Fruit fly (Drosophila melanogaster) whole organism: ENCODE data around the gene Cyp316a1.
A peak's percentile ranks its signal among the peaks of the same experiment; 100 is the strongest.

Experiments
- CG8478 ChIP-seq: fragments of >200 bp; optimal IDR thresholded peaks from 2 replicates; lab custom pipeline; 2018; ENCODE audit warnings: inconsistent platforms
- Dll ChIP-seq: fragments of >200 bp; optimal IDR thresholded peaks from 2 replicates; lab custom pipeline; 2017
- EcR ChIP-seq, 2 experiments: fragments of >200 bp; optimal IDR thresholded peaks; 2 replicates each; lab custom pipeline; 2017; ENCODE audit warnings: missing biosample characterization in 2 of 2, missing genetic modification characterization in 2 of 2, missing genetic modification reagents in 2 of 2
- pan ChIP-seq: fragments of >200 bp; optimal IDR thresholded peaks from 2 replicates; lab custom pipeline; 2017
- psq ChIP-seq: fragments of >200 bp; optimal IDR thresholded peaks from 2 replicates; lab custom pipeline; 2017
- usp ChIP-seq: fragments of >200 bp; optimal IDR thresholded peaks from 2 replicates; lab custom pipeline; 2017; ENCODE audit warnings: missing biosample characterization, missing genetic modification characterization, mixed read lengths

The Cyp316a1 gene

dm6 chr3L:7510414-7511384 is 19.0 kb downstream of the Cyp316a1 start, which contains the start of gene CG7546:
Gene CG7546 (plus strand): TSS chr3L:7510986.
- TF ChIP-seq EcR (GFP tag; optimal IDR thresholded peaks at IDR 0.05; lab: Kevin White, UChicago) (no peak), pan (lab: Kevin White, UChicago) (no peak), psq (lab: Kevin White, UChicago) (no peak), Dll (lab: Kevin White, UChicago) (no peak), usp (no peak), CG8478 (lab: Kevin White, UChicago) (no peak)

dm6 chr3L:7518351-7519102 is 26.9 kb downstream of the Cyp316a1 start, which contains the start of gene ltl:
Gene ltl (plus strand): TSS chr3L:7518997.
- no peak for TF ChIP-seq CG8478 (lab: Kevin White, UChicago)
- no peak for TF ChIP-seq usp
- TF ChIP-seq psq (lab: Kevin White, UChicago): no peak
- no peak for TF ChIP-seq Dll (lab: Kevin White, UChicago)

dm6 chr3L:7519219-7519618 is 27.6 kb downstream of the Cyp316a1 start:
- TF ChIP-seq usp (no peak), Dll (lab: Kevin White, UChicago) (no peak), CG8478 (lab: Kevin White, UChicago) (no peak), pan (lab: Kevin White, UChicago) (no peak), EcR (GFP tag; optimal IDR thresholded peaks at IDR 0.05; lab: Kevin White, UChicago) (no peak), psq (lab: Kevin White, UChicago) (no peak)

dm6 chr3L:7520619-7521018 is 29.0 kb downstream of the Cyp316a1 start:
- TF ChIP-seq pan (lab: Kevin White, UChicago) (no peak), EcR (GFP tag; optimal IDR thresholded peaks at IDR 0.05; lab: Kevin White, UChicago) (no peak), CG8478 (lab: Kevin White, UChicago) (no peak), Dll (lab: Kevin White, UChicago) (no peak), usp (no peak), psq (lab: Kevin White, UChicago) (no peak)

dm6 chr3L:7521847-7522246 is 30.2 kb downstream of the Cyp316a1 start:
- no peak for TF ChIP-seq usp
- TF ChIP-seq pan (lab: Kevin White, UChicago): no peak

dm6 chr3L:7527661-7528379 is 36.2 kb downstream of the Cyp316a1 start:
- no peak for TF ChIP-seq psq (lab: Kevin White, UChicago)
- no peak for TF ChIP-seq pan (lab: Kevin White, UChicago)
- no peak for TF ChIP-seq EcR (GFP tag; optimal IDR thresholded peaks at IDR 0.05; lab: Kevin White, UChicago)
- TF ChIP-seq Dll (lab: Kevin White, UChicago): no peak
- no peak for TF ChIP-seq CG8478 (lab: Kevin White, UChicago)
- no peak for TF ChIP-seq usp

- TF ChIP-seq psq (lab: Kevin White, UChicago) (no peak), usp (no peak), EcR (GFP tag; optimal IDR thresholded peaks at IDR 0.05; lab: Kevin White, UChicago) (no peak), pan (lab: Kevin White, UChicago) (no peak)
Measured at dm6 chr3L:7528380-7529080, 36.9 kb downstream of the Cyp316a1 start, which contains the start of gene lqf. Gene lqf (plus strand): TSS chr3L:7528780.

- TF ChIP-seq CG8478 (lab: Kevin White, UChicago) (no peak), psq (lab: Kevin White, UChicago) (no peak), usp (no peak), pan (lab: Kevin White, UChicago) (no peak), EcR (GFP tag; optimal IDR thresholded peaks at IDR 0.05; lab: Kevin White, UChicago) (no peak), Dll (lab: Kevin White, UChicago) (no peak)
Measured at dm6 chr3L:7529081-7530021, 37.7 kb downstream of the Cyp316a1 start.

- TF ChIP-seq Dll (lab: Kevin White, UChicago) (no peak), CG8478 (lab: Kevin White, UChicago) (no peak), EcR (GFP tag; optimal IDR thresholded peaks at IDR 0.05; lab: Kevin White, UChicago) (peak in 1 of 2 experiments; percentile 15), usp (no peak)
Measured at dm6 chr3L:7530461-7531338, 39.0 kb downstream of the Cyp316a1 start.
